Fruit fly (Drosophila melanogaster): Measurements from ENCODE around the gene CG8028.

The CG8028 gene

DNA sequence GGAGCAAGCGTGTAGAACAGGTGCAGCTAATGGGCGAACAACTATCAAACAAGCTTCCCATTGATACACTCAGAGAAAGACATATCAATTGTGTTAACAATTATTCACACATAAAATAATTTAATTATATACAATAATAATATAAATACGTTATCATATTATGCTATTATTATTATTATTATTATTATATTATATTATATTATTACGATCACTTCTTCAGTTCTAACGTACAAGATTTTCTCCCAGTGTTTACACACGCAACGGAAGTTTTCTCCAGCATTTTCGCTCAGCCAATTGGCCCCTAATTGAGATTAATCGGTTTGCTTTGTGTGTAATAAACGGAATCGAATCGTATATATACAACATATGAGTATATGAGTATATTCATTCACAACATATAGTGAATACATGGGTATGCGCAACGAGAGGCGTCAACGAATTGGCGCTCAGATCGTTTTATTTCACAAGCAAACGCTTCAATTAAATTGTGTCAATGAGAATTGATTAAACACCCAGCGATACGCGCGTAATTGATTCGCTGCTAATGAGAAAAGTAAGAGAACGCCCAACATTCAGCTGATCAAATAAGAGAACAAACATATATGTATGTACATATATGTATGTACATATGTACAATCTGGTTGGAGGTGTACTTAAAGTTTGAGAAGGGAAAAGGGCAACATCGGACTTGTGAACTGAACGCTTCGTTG, 37.1 kb upstream of the CG8028 start (continued):
- peak; percentile 52 for TF ChIP-seq zf30C (GFP tag; optimal IDR thresholded peaks at IDR 0.05)
- TF ChIP-seq CG12299 (tag; optimal IDR thresholded peaks at IDR 0.05), result peak; percentile 37
- no peak for TF ChIP-seq fd102C (GFP tag; optimal IDR thresholded peaks at IDR 0.05)
- peak; percentile 16 for TF ChIP-seq Max (GFP tag; optimal IDR thresholded peaks at IDR 0.05)
- no peak for TF ChIP-seq tio (GFP tag; optimal IDR thresholded peaks at IDR 0.05)
- TF ChIP-seq lbe (GFP tag; optimal IDR thresholded peaks at IDR 0.05), result no peak
- TF ChIP-seq sisA (GFP tag; IDR thresholded peaks at IDR 0.05), result peak; percentile 51
- TF ChIP-seq CTCF (GFP tag; optimal IDR thresholded peaks at IDR 0.05), result no peak
- TF ChIP-seq Elba2 (GFP tag; optimal IDR thresholded peaks at IDR 0.05), result no peak
- TF ChIP-seq CG17186 (GFP tag; optimal IDR thresholded peaks at IDR 0.05), result no peak
- TF ChIP-seq CG30431 (GFP tag; optimal IDR thresholded peaks at IDR 0.05), result peak; percentile 0
- TF ChIP-seq CG11398 (GFP tag; optimal IDR thresholded peaks at IDR 0.05), result no peak
- TF ChIP-seq Dll (GFP tag; IDR thresholded peaks at IDR 0.05; ENCODE audit: partially characterized antibody), result no peak
- peak; percentile 53 for TF ChIP-seq Rfx (GFP tag; IDR thresholded peaks at IDR 0.05)
- no peak for TF ChIP-seq sna (GFP tag; IDR thresholded peaks at IDR 0.05; ENCODE audit: partially characterized antibody)
- 0 out of 2 replicates have a peak, but pooled peaks have one; percentile 18 for TF ChIP-seq Awh (GFP tag; IDR thresholded peaks at IDR 0.05)
- no peak for TF ChIP-seq tup (GFP tag; optimal IDR thresholded peaks at IDR 0.05)
- TF ChIP-seq pb (GFP tag; optimal IDR thresholded peaks at IDR 0.05), result no peak
- TF ChIP-seq Mad (GFP tag; optimal IDR thresholded peaks at IDR 0.05), result no peak
- TF ChIP-seq Ssrp (tag; optimal IDR thresholded peaks at IDR 0.05), result peak; percentile 54
- TF ChIP-seq CG17612 (GFP tag; IDR thresholded peaks at IDR 0.05), result no peak
- TF ChIP-seq ro (GFP tag; IDR thresholded peaks at IDR 0.05), result no peak
- TF ChIP-seq HmgD (GFP tag; optimal IDR thresholded peaks at IDR 0.05), result no peak
- no peak for TF ChIP-seq Mrtf (GFP tag; IDR thresholded peaks at IDR 0.05)
- peak; percentile 63 for TF ChIP-seq tap (tag; optimal IDR thresholded peaks at IDR 0.05)
- TF ChIP-seq Myb (GFP tag; optimal IDR thresholded peaks at IDR 0.05), result no peak
- TF ChIP-seq gce (GFP tag; IDR thresholded peaks at IDR 0.05), result no peak
- peak; percentile 35 for TF ChIP-seq CG17328 (GFP tag; IDR thresholded peaks at IDR 0.05)
- no peak for TF ChIP-seq CG16813 (GFP tag; IDR thresholded peaks at IDR 0.05; ENCODE audit: partially characterized antibody)
- TF ChIP-seq CG34224 (GFP tag; IDR thresholded peaks at IDR 0.05; ENCODE audit: partially characterized antibody), result no peak
- no peak for TF ChIP-seq otp (GFP tag; IDR thresholded peaks at IDR 0.05)
- no peak for TF ChIP-seq MBD-R2 (GFP tag; IDR thresholded peaks at IDR 0.05)
- no peak for TF ChIP-seq CG1792 (GFP tag; optimal IDR thresholded peaks at IDR 0.05)
- no peak for TF ChIP-seq CG6765 (GFP tag; optimal IDR thresholded peaks at IDR 0.05)
- TF ChIP-seq Kr (GFP tag; optimal IDR thresholded peaks at IDR 0.05), result no peak
- TF ChIP-seq Nf-YB (GFP tag; optimal IDR thresholded peaks at IDR 0.05), result peak; percentile 44
- TF ChIP-seq insv (GFP tag; optimal IDR thresholded peaks at IDR 0.05), result no peak
- TF ChIP-seq Lim3 (GFP tag; IDR thresholded peaks at IDR 0.05), result no peak
- TF ChIP-seq odd (GFP tag; optimal IDR thresholded peaks at IDR 0.05), result peak; percentile 46
- peak; percentile 25 for TF ChIP-seq twi (tag; optimal IDR thresholded peaks at IDR 0.05)
- TF ChIP-seq Gsc (GFP tag; IDR thresholded peaks at IDR 0.05), result no peak
- no peak for TF ChIP-seq CG6854 (GFP tag; optimal IDR thresholded peaks at IDR 0.05)
- TF ChIP-seq ssp (GFP tag; IDR thresholded peaks at IDR 0.05), result no peak
- TF ChIP-seq Bgb (GFP tag; IDR thresholded peaks at IDR 0.05; ENCODE audit: partially characterized antibody), result no peak
- peak in 1 of 2 experiments; percentile 55 for TF ChIP-seq Eip74EF (GFP tag; optimal IDR thresholded peaks at IDR 0.05)
- no peak for TF ChIP-seq psq (GFP tag; optimal IDR thresholded peaks at IDR 0.05)
- no peak for TF ChIP-seq Hr78 (GFP tag; optimal IDR thresholded peaks at IDR 0.05)
- TF ChIP-seq nom (GFP tag; optimal IDR thresholded peaks at IDR 0.05), result peak; percentile 19
- TF ChIP-seq fd3F (GFP tag; optimal IDR thresholded peaks at IDR 0.05), result peak; percentile 33
- no peak for TF ChIP-seq ems (GFP tag; optimal IDR thresholded peaks at IDR 0.05)
